Fruit fly (Drosophila melanogaster) whole organism, embryonic: ENCODE data around the gene CG14960.
A peak's percentile ranks its signal among the peaks of the same experiment; 100 is the strongest.

Experiments
- CG11085 ChIP-seq: fragments of 200-800 bp; sonication (Bioruptor generic); IDR thresholded peaks from 2 replicates; pipeline ENCODE4 v1.3.6; 2022; ENCODE audit warnings: missing biosample characterization, missing genetic modification characterization
- CG11247 ChIP-seq: fragments of 200-800 bp; sonication (Bioruptor generic); IDR thresholded peaks from 2 replicates; pipeline ENCODE4 v1.3.6; 2022; ENCODE audit warnings: missing biosample characterization, missing genetic modification characterization
- CG12071 ChIP-seq: fragments of 200-800 bp; sonication (Bioruptor generic); optimal IDR thresholded peaks from 3 replicates; lab custom pipeline; 2018; ENCODE audit warnings: missing biosample characterization, mild to moderate bottlenecking, missing genetic modification characterization
- CG13296 ChIP-seq: fragments of 200-800 bp; sonication (Bioruptor generic); optimal IDR thresholded peaks from 3 replicates; lab custom pipeline; 2018; ENCODE audit warnings: missing biosample characterization, mild to moderate bottlenecking, missing genetic modification characterization
- CG13624 ChIP-seq: fragments of 200-800 bp; sonication (Bioruptor generic); optimal IDR thresholded peaks from 2 replicates; lab custom pipeline; 2016; ENCODE audit warnings: missing biosample characterization, missing genetic modification characterization
- CG14860 ChIP-seq: fragments of 200-800 bp; sonication (Bioruptor generic); IDR thresholded peaks from 3 replicates; pipeline ENCODE4 v1.3.6; 2022; ENCODE audit warnings: missing biosample characterization, missing genetic modification characterization; ENCODE audit not compliant: partially characterized antibody
- CG15011 ChIP-seq: fragments of 200-800 bp; sonication (Bioruptor generic); optimal IDR thresholded peaks from 3 replicates; lab custom pipeline; 2018; ENCODE audit warnings: missing biosample characterization, mild to moderate bottlenecking, missing genetic modification characterization
- CG17361 ChIP-seq: fragments of 200-800 bp; sonication (Bioruptor generic); IDR thresholded peaks from 3 replicates; pipeline ENCODE4 v1.3.6; 2022; ENCODE audit warnings: missing biosample characterization, missing genetic modification characterization
- CG17385 ChIP-seq: fragments of 200-800 bp; sonication (Bioruptor generic); optimal IDR thresholded peaks from 3 replicates; lab custom pipeline; 2018; ENCODE audit warnings: missing biosample characterization, mild to moderate bottlenecking, missing genetic modification characterization
- CG17612 ChIP-seq: fragments of 200-800 bp; sonication (Bioruptor generic); IDR thresholded peaks from 2 replicates; pipeline ENCODE4 v1.3.6; 2022; ENCODE audit warnings: missing biosample characterization, missing genetic modification characterization
- CG17912 ChIP-seq: fragments of 200-800 bp; sonication (Bioruptor generic); optimal IDR thresholded peaks from 2 replicates; lab custom pipeline; 2018; ENCODE audit warnings: missing biosample characterization, mild to moderate bottlenecking, missing genetic modification characterization
- CG2199 ChIP-seq: fragments of 200-800 bp; sonication (Bioruptor generic); IDR thresholded peaks from 3 replicates; pipeline ENCODE4 v1.3.6; 2022; ENCODE audit warnings: missing biosample characterization, missing genetic modification characterization
- CG32532 ChIP-seq: fragments of 200-800 bp; sonication (Bioruptor generic); IDR thresholded peaks from 2 replicates; pipeline ENCODE4 v1.3.6; 2022; ENCODE audit warnings: missing biosample characterization, missing genetic modification characterization
- CG32767 ChIP-seq: fragments of 200-800 bp; sonication (Bioruptor generic); IDR thresholded peaks from 2 replicates; pipeline ENCODE4 v1.3.6; 2022; ENCODE audit warnings: missing biosample characterization, missing genetic modification characterization
- CG34224 ChIP-seq: fragments of 200-800 bp; sonication (Bioruptor generic); IDR thresholded peaks from 3 replicates; pipeline ENCODE4 v1.3.6; 2022; ENCODE audit warnings: missing biosample characterization, missing genetic modification characterization; ENCODE audit not compliant: partially characterized antibody
- CG34376 ChIP-seq: fragments of 200-800 bp; sonication (Bioruptor generic); optimal IDR thresholded peaks from 2 replicates; lab custom pipeline; 2018; ENCODE audit warnings: missing biosample characterization, mild to moderate bottlenecking, missing genetic modification characterization
- CG4820 ChIP-seq: fragments of 200-800 bp; sonication (Bioruptor generic); optimal IDR thresholded peaks from 3 replicates; lab custom pipeline; 2016; ENCODE audit warnings: missing biosample characterization, missing genetic modification characterization
- CG5245 ChIP-seq: fragments of 200-800 bp; sonication (Bioruptor generic); optimal IDR thresholded peaks from 3 replicates; lab custom pipeline; 2016; ENCODE audit warnings: missing biosample characterization, missing genetic modification characterization
- CG7271 ChIP-seq: fragments of 200-800 bp; sonication (Bioruptor generic); optimal IDR thresholded peaks from 2 replicates; lab custom pipeline; 2018; ENCODE audit warnings: missing biosample characterization, mild to moderate bottlenecking, missing genetic modification characterization, moderate library complexity
- CG7745 ChIP-seq: fragments of 200-800 bp; sonication (Bioruptor generic); optimal IDR thresholded peaks from 2 replicates; lab custom pipeline; 2018; ENCODE audit warnings: missing biosample characterization, mild to moderate bottlenecking, missing genetic modification characterization, moderate library complexity
- CG8478 ChIP-seq: fragments of >200 bp; optimal IDR thresholded peaks from 2 replicates; lab custom pipeline; 2018
- CG8944 ChIP-seq: fragments of 200-800 bp; sonication (Bioruptor generic); optimal IDR thresholded peaks from 3 replicates; lab custom pipeline; 2016; ENCODE audit warnings: missing biosample characterization, missing genetic modification characterization
- Dip3 ChIP-seq: fragments of 200-800 bp; sonication (Bioruptor generic); optimal IDR thresholded peaks from 3 replicates; lab custom pipeline; 2016; ENCODE audit warnings: missing biosample characterization, missing genetic modification characterization
- Dp ChIP-seq: fragments of 200-800 bp; sonication (Bioruptor generic); optimal IDR thresholded peaks from 2 replicates; lab custom pipeline; 2018; ENCODE audit warnings: missing biosample characterization, mild to moderate bottlenecking, missing genetic modification characterization, moderate library complexity
- Drgx ChIP-seq: fragments of 200-800 bp; sonication (Bioruptor generic); IDR thresholded peaks from 2 replicates; pipeline ENCODE4 v1.3.6; 2022; ENCODE audit warnings: missing biosample characterization, missing genetic modification characterization
- Ets97D ChIP-seq: fragments of 200-800 bp; sonication (Bioruptor generic); optimal IDR thresholded peaks from 3 replicates; lab custom pipeline; 2016; ENCODE audit warnings: missing biosample characterization, missing genetic modification characterization
- H15 ChIP-seq: fragments of 200-800 bp; sonication (Bioruptor generic); IDR thresholded peaks from 3 replicates; pipeline ENCODE4 v1.3.6; 2022; ENCODE audit warnings: missing biosample characterization, missing genetic modification characterization
- Hmr ChIP-seq: fragments of 200-800 bp; sonication (Bioruptor generic); optimal IDR thresholded peaks from 3 replicates; lab custom pipeline; 2017; ENCODE audit warnings: mild to moderate bottlenecking, missing biosample characterization, missing genetic modification reagents, missing genetic modification characterization
- Jarid2 ChIP-seq: fragments of 200-800 bp; sonication (Bioruptor generic); optimal IDR thresholded peaks from 3 replicates; lab custom pipeline; 2017; ENCODE audit warnings: mild to moderate bottlenecking, missing biosample characterization, missing genetic modification reagents, missing genetic modification characterization
- Med ChIP-seq: fragments of 200-800 bp; sonication (Bioruptor generic); peaks from one replicate; lab custom pipeline; 2016; ENCODE audit warnings: missing biosample characterization, missing genetic modification characterization, mild to moderate bottlenecking, inconsistent platforms, moderate library complexity
- NK7.1 ChIP-seq: fragments of 200-800 bp; sonication (Bioruptor generic); optimal IDR thresholded peaks from 3 replicates; lab custom pipeline; 2016; ENCODE audit warnings: missing biosample characterization, missing genetic modification characterization
- Sry-δ ChIP-seq: fragments of 200-800 bp; sonication (Bioruptor generic); optimal IDR thresholded peaks from 2 replicates; lab custom pipeline; 2016; ENCODE audit warnings: missing biosample characterization, missing genetic modification characterization
- Stat92E ChIP-seq, 3 experiments: fragments of >200 bp in 2 of 3; fragments of 200-800 bp in 1 of 3; sonication (Bioruptor generic) in 1 of 3; optimal IDR thresholded peaks; 2 replicates each; lab custom pipeline; 2017 to 2019; ENCODE audit warnings: missing biosample characterization in 3 of 3, missing genetic modification characterization in 3 of 3, mild to moderate bottlenecking in 1 of 3, moderate library complexity in 1 of 3
- bigmax ChIP-seq: fragments of 200-800 bp; sonication (Bioruptor generic); optimal IDR thresholded peaks from 2 replicates; lab custom pipeline; 2018; ENCODE audit warnings: missing biosample characterization, mild to moderate bottlenecking, missing genetic modification characterization
- br ChIP-seq: fragments of >200 bp; optimal IDR thresholded peaks from 2 replicates; lab custom pipeline; 2017
- fd102C ChIP-seq: fragments of 200-800 bp; sonication (Bioruptor generic); optimal IDR thresholded peaks from 2 replicates; lab custom pipeline; 2018; ENCODE audit warnings: missing biosample characterization, mild to moderate bottlenecking, missing genetic modification characterization, moderate library complexity
- grau ChIP-seq: fragments of 200-800 bp; optimal IDR thresholded peaks from 3 replicates; lab custom pipeline; 2019; ENCODE audit warnings: missing biosample characterization, mild to moderate bottlenecking, missing genetic modification characterization, moderate library complexity
- gt ChIP-seq: fragments of 200-800 bp; sonication (Bioruptor generic); IDR thresholded peaks from 2 replicates; pipeline ENCODE4 v1.3.6; 2022; ENCODE audit warnings: missing biosample characterization, missing genetic modification characterization
- hkb ChIP-seq, 2 experiments: fragments of 200-800 bp in 1 of 2; fragments of >200 bp in 1 of 2; sonication (Bioruptor generic) in 1 of 2; IDR thresholded peaks in 1 of 2; optimal IDR thresholded peaks in 1 of 2; 2 replicates each; pipeline versions ENCODE4 v1.3.6 to Lab custom; 2017 to 2022; ENCODE audit warnings: missing biosample characterization in 1 of 2, missing genetic modification characterization in 1 of 2
- jing ChIP-seq: fragments of 200-800 bp; sonication (Bioruptor generic); optimal IDR thresholded peaks from 2 replicates; lab custom pipeline; 2018; ENCODE audit warnings: missing biosample characterization, mild to moderate bottlenecking, missing genetic modification characterization
- jumu ChIP-seq: fragments of 200-800 bp; sonication (Bioruptor generic); optimal IDR thresholded peaks from 3 replicates; lab custom pipeline; 2016; ENCODE audit warnings: missing biosample characterization, missing genetic modification characterization
- lov ChIP-seq, 2 experiments: fragments of 200-800 bp in 1 of 2; fragments of >200 bp in 1 of 2; sonication (Bioruptor generic) in 1 of 2; IDR thresholded peaks in 1 of 2; optimal IDR thresholded peaks in 1 of 2; 2 replicates in 1 of 2; 3 replicates in 1 of 2; pipeline versions ENCODE4 v1.3.6 to Lab custom; 2017 to 2022; ENCODE audit warnings: missing biosample characterization in 1 of 2, missing genetic modification characterization in 1 of 2
- mam ChIP-seq: fragments of 200-800 bp; sonication (Bioruptor generic); optimal IDR thresholded peaks from 3 replicates; lab custom pipeline; 2016; ENCODE audit warnings: missing biosample characterization, missing genetic modification characterization
- rib ChIP-seq: fragments of 200-800 bp; sonication (Bioruptor generic); IDR thresholded peaks from 2 replicates; pipeline ENCODE4 v1.3.6; 2022; ENCODE audit warnings: missing biosample characterization, missing genetic modification characterization
- ro ChIP-seq: fragments of 200-800 bp; sonication (Bioruptor generic); IDR thresholded peaks from 2 replicates; pipeline ENCODE4 v1.3.6; 2022; ENCODE audit warnings: missing biosample characterization, missing genetic modification characterization
- sqz ChIP-seq: fragments of 200-800 bp; sonication (Bioruptor generic); optimal IDR thresholded peaks from 3 replicates; lab custom pipeline; 2018; ENCODE audit warnings: missing biosample characterization, mild to moderate bottlenecking, missing genetic modification characterization
- tap ChIP-seq: fragments of 200-800 bp; optimal IDR thresholded peaks from 3 replicates; lab custom pipeline; 2019; ENCODE audit warnings: missing biosample characterization, mild to moderate bottlenecking, missing genetic modification characterization, moderate library complexity
- zen2 ChIP-seq: fragments of 200-800 bp; sonication (Bioruptor generic); IDR thresholded peaks from 3 replicates; pipeline ENCODE4 v1.3.6; 2022; ENCODE audit warnings: missing biosample characterization, missing genetic modification characterization; ENCODE audit not compliant: partially characterized antibody

CG14960 gene

dm6 chr3L:3222643-3223389, 48.0 kb upstream of the CG14960 start, which contains the start of the genes RpL28 and eIF1 (continued):
- peak; percentile 74 for TF ChIP-seq bigmax (GFP tag; lab: Kevin White, UChicago)
- TF ChIP-seq Dip3 (GFP tag; lab: Kevin White, UChicago): peak; percentile 91
- TF ChIP-seq zen2: peak; percentile 47; the same call in 2 of the 3 replicates
- peak; percentile 91 for TF ChIP-seq CG17912 (GFP tag; lab: Kevin White, UChicago)
- TF ChIP-seq sqz (GFP tag; lab: Kevin White, UChicago): peak; percentile 86
- TF ChIP-seq CG12071 (GFP tag; lab: Kevin White, UChicago): peak; percentile 92
- TF ChIP-seq lov (optimal IDR thresholded peaks at IDR 0.05; lab: Kevin White, UChicago): no peak
- TF ChIP-seq lov (GFP tag; IDR thresholded peaks at IDR 0.05; lab: Robert Waterston, UW): peak; percentile 95
- TF ChIP-seq mam (GFP tag; lab: Kevin White, UChicago): peak; percentile 82
- TF ChIP-seq CG8944 (GFP tag; lab: Kevin White, UChicago): peak; percentile 81
- peak; percentile 60; the same call in 2 of the 3 replicates for TF ChIP-seq CG14860 (GFP tag; lab: Robert Waterston, UW)
- TF ChIP-seq br (lab: Kevin White, UChicago): no peak
- TF ChIP-seq CG7745 (tag; lab: Kevin White, UChicago): peak; percentile 40
- no peak for TF ChIP-seq CG8478 (lab: Kevin White, UChicago)
- TF ChIP-seq jumu (GFP tag; lab: Kevin White, UChicago): peak; percentile 84
- TF ChIP-seq tap (tag; lab: Kevin White, UChicago): peak; percentile 33
- TF ChIP-seq Stat92E (GFP tag; optimal IDR thresholded peaks at IDR 0.05; lab: Kevin White, UChicago): peak in 1 of 3 experiments; percentile 1
- TF ChIP-seq gt: peak; percentile 74
- TF ChIP-seq CG17612 (GFP tag; lab: Robert Waterston, UW): peak; percentile 54; the same call in 1 of the 2 replicates
- TF ChIP-seq CG5245 (GFP tag; lab: Kevin White, UChicago): peak; percentile 83
- peak; percentile 96 for TF ChIP-seq Hmr (GFP tag; lab: Kevin White, UChicago)
- TF ChIP-seq rib (GFP tag; lab: Robert Waterston, UW): 0 out of 2 replicates have a peak, but pooled peaks have one; percentile 28
- TF ChIP-seq H15 (GFP tag; lab: Robert Waterston, UW): peak; percentile 79
- peak; percentile 57; the same call in 1 of the 2 replicates for TF ChIP-seq CG32767
- peak; percentile 97 for TF ChIP-seq CG34376 (GFP tag; lab: Kevin White, UChicago)
- peak; percentile 95 for TF ChIP-seq CG7271 (tag; lab: Kevin White, UChicago)
- TF ChIP-seq CG15011 (GFP tag; lab: Kevin White, UChicago): peak; percentile 93
- peak; percentile 81 for TF ChIP-seq CG32532
- peak; percentile 91 for TF ChIP-seq CG17385
- TF ChIP-seq CG11247 (GFP tag; lab: Robert Waterston, UW): peak; percentile 87
- TF ChIP-seq Dp (GFP tag; lab: Kevin White, UChicago): peak; percentile 60
- TF ChIP-seq ro (GFP tag; lab: Robert Waterston, UW): peak; percentile 57; the same call in 1 of the 2 replicates
- no peak for TF ChIP-seq jing (GFP tag; lab: Kevin White, UChicago)
- TF ChIP-seq CG17361 (GFP tag; lab: Robert Waterston, UW): peak; percentile 96
- TF ChIP-seq CG34224 (GFP tag; lab: Robert Waterston, UW): peak; percentile 69; the same call in 2 of the 3 replicates
- peak; percentile 78 for TF ChIP-seq Jarid2
- TF ChIP-seq CG13624: peak; percentile 89
- peak; percentile 83 for TF ChIP-seq grau (tag; lab: Kevin White, UChicago)
- TF ChIP-seq hkb (optimal IDR thresholded peaks at IDR 0.05; lab: Kevin White, UChicago): no peak
- TF ChIP-seq hkb (GFP tag; IDR thresholded peaks at IDR 0.05; lab: Robert Waterston, UW): peak; percentile 80
- TF ChIP-seq Ets97D (GFP tag; lab: Kevin White, UChicago): peak; percentile 99
- peak; percentile 85; the same call in 2 of the 3 replicates for TF ChIP-seq CG2199
- no peak for TF ChIP-seq Drgx (GFP tag; lab: Robert Waterston, UW)
- TF ChIP-seq Sry-δ (GFP tag; lab: Kevin White, UChicago): peak; percentile 89
- TF ChIP-seq NK7.1 (GFP tag; lab: Kevin White, UChicago): peak; percentile 84
- TF ChIP-seq CG13296 (GFP tag; lab: Kevin White, UChicago): peak; percentile 91
- peak; percentile 80 for TF ChIP-seq fd102C (GFP tag; lab: Kevin White, UChicago)
- peak; percentile 82 for TF ChIP-seq CG4820 (GFP tag; lab: Kevin White, UChicago)
- peak; percentile 99 for TF ChIP-seq Med
- TF ChIP-seq CG11085 (GFP tag; lab: Robert Waterston, UW): peak; percentile 87
